Worm (Caenorhabditis elegans): ENCODE measurements around the gene rpn-6.1.

- no peak for TF ChIP-seq unc-62 (GFP tag; optimal IDR thresholded peaks at IDR 0.05)
- TF ChIP-seq fkh-10 (GFP tag; optimal IDR thresholded peaks at IDR 0.05), result no peak
- no peak for TF ChIP-seq ZK546.5 (tag; optimal IDR thresholded peaks at IDR 0.05)
- TF ChIP-seq lin-15B (tag; optimal IDR thresholded peaks at IDR 0.05), result no peak
- no peak for TF ChIP-seq snpc-4 (tag; optimal IDR thresholded peaks at IDR 0.05)
- TF ChIP-seq jun-1 (tag; optimal IDR thresholded peaks at IDR 0.05), result no peak
- TF ChIP-seq egl-27 (tag; optimal IDR thresholded peaks at IDR 0.05), result no peak
- peak; percentile 26 for TF ChIP-seq aly-2 (tag; optimal IDR thresholded peaks at IDR 0.05)
- no peak for TF ChIP-seq mdl-1 (tag; optimal IDR thresholded peaks at IDR 0.05)
- TF ChIP-seq ceh-9 (tag; optimal IDR thresholded peaks at IDR 0.05), result no peak
- TF ChIP-seq fos-1 (tag; optimal IDR thresholded peaks at IDR 0.05), result no peak
- TF ChIP-seq skn-1 (tag; optimal IDR thresholded peaks at IDR 0.05), result no peak
These were observed 3.0 kb downstream of the rpn-6.1 start for ce11 chrIII:6958674-6959241.
